Fruit fly (Drosophila melanogaster): ENCODE measurements around the gene rdhB.

dm6 chr3R:22342151-22342550 is 9.3 kb upstream of the rdhB start, which contains the start of gene CG5386:
- TF ChIP-seq ttk (optimal IDR thresholded peaks at IDR 0.05), result no peak
- no peak for TF ChIP-seq psq (optimal IDR thresholded peaks at IDR 0.05)

Measured in Kc167 (cell line).